Worm (Caenorhabditis elegans): ENCODE results near the gene dpy-28.

Gene dpy-28

DNA sequence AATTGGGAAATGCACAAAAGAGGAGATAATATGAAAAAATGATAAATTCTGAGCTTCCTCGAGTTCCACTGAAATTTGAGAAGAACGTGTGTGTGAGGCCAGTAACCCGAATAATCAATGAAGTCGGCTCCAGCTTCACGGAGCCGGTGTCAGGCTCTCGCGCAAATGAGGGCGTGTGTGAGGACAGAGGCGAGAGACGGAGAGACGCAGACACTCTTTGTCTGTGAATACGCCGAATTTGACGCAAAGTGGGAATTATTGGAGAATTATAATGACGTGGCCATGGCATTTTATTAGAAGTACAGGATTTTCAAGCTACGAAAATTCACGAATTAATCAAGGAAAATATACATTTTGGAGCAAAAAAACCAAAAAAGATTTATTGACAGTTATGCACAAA is 23.0 kb upstream of the dpy-28 start (continued):
- TF ChIP-seq lsy-27 (tag; optimal IDR thresholded peaks at IDR 0.05; ENCODE audit: borderline replicate concordance, insufficient read depth) (no peak), mcd-1 (GFP tag; IDR thresholded peaks at IDR 0.05) (peak; percentile 62), efl-1 (GFP tag; optimal IDR thresholded peaks at IDR 0.05) (no peak), mes-4 (tag; optimal IDR thresholded peaks at IDR 0.05) (no peak), snpc-1.3 (tag; optimal IDR thresholded peaks at IDR 0.05; ENCODE audit: insufficient read depth) (no peak), ccch-3 (GFP tag; optimal IDR thresholded peaks at IDR 0.05) (no peak), let-526 (GFP tag; IDR thresholded peaks at IDR 0.05) (no peak), Y53F4B.3 (GFP tag; IDR thresholded peaks at IDR 0.05) (no peak), rpc-1 (optimal IDR thresholded peaks at IDR 0.05) (no peak), rpc-1 (tag; optimal IDR thresholded peaks at IDR 0.05) (no peak), nhr-120 (GFP tag; IDR thresholded peaks at IDR 0.05) (no peak), bed-2 (GFP tag; IDR thresholded peaks at IDR 0.05) (no peak), B0261.1 (tag; optimal IDR thresholded peaks at IDR 0.05) (no peak), hlh-26 (GFP tag; conservative IDR thresholded peaks at IDR 0.05) (no peak), ceh-91 (GFP tag; IDR thresholded peaks at IDR 0.05) (no peak), nfya-1 (tag; optimal IDR thresholded peaks at IDR 0.05; ENCODE audit: borderline replicate concordance, insufficient read depth) (no peak), lin-54 (GFP tag; optimal IDR thresholded peaks at IDR 0.05) (no peak), lsl-1 (GFP tag; optimal IDR thresholded peaks at IDR 0.05) (no peak), egl-44 (GFP tag; IDR thresholded peaks at IDR 0.05) (no peak), F57A8.1 (GFP tag; optimal IDR thresholded peaks at IDR 0.05) (no peak), Y79H2A.3 (GFP tag; conservative IDR thresholded peaks at IDR 0.05) (no peak), gei-17 (GFP tag; optimal IDR thresholded peaks at IDR 0.05) (no peak), snpc-1.1 (tag; optimal IDR thresholded peaks at IDR 0.05; ENCODE audit: insufficient read depth) (no peak), ztf-25 (GFP tag; IDR thresholded peaks at IDR 0.05) (0 out of 2 replicates have a peak, but pooled peaks have one; percentile 34), F55B11.4 (tag; optimal IDR thresholded peaks at IDR 0.05; ENCODE audit: borderline replicate concordance, insufficient read depth) (no peak), T07F8.4 (tag; optimal IDR thresholded peaks at IDR 0.05) (no peak), lin-40 (tag; optimal IDR thresholded peaks at IDR 0.05) (peak; percentile 37), him-1 (tag; optimal IDR thresholded peaks at IDR 0.05) (no peak), hmg-1.2 (GFP tag; IDR thresholded peaks at IDR 0.05) (peak; percentile 42; the same call in 1 of the 2 replicates), ztf-28 (GFP tag; IDR thresholded peaks at IDR 0.05) (no peak), ztf-6 (GFP tag; IDR thresholded peaks at IDR 0.05) (no peak), ceh-27 (GFP tag; optimal IDR thresholded peaks at IDR 0.05) (no peak), hsf-1 (GFP tag; IDR thresholded peaks at IDR 0.05) (no peak; the same call in 1 of the 2 replicates), ceh-58 (GFP tag; IDR thresholded peaks at IDR 0.05) (no peak), unc-62 (GFP tag; optimal IDR thresholded peaks at IDR 0.05) (no peak), nhr-90 (tag; optimal IDR thresholded peaks at IDR 0.05) (no peak), T26A5.8 (tag; optimal IDR thresholded peaks at IDR 0.05) (no peak), cebp-1 (GFP tag; IDR thresholded peaks at IDR 0.05) (no peak), cebp-1 (tag; optimal IDR thresholded peaks at IDR 0.05) (peak; percentile 48), nhr-80 (tag; optimal IDR thresholded peaks at IDR 0.05) (peak; percentile 45), F33H1.4 (GFP tag; IDR thresholded peaks at IDR 0.05) (no peak), cebp-2 (GFP tag; IDR thresholded peaks at IDR 0.05) (no peak), lag-1 (GFP tag; IDR thresholded peaks at IDR 0.05) (no peak), tlf-1 (GFP tag; optimal IDR thresholded peaks at IDR 0.05) (no peak), ztf-18 (tag; optimal IDR thresholded peaks at IDR 0.05) (peak; percentile 27), F22D6.2 (tag; optimal IDR thresholded peaks at IDR 0.05) (no peak), lin-26 (GFP tag; IDR thresholded peaks at IDR 0.05) (peak; percentile 76), aptf-3 (GFP tag; IDR thresholded peaks at IDR 0.05) (no peak), sptf-2 (GFP tag; optimal IDR thresholded peaks at IDR 0.05) (no peak), F37B4.10 (GFP tag; IDR thresholded peaks at IDR 0.05) (no peak)
